Worm (Caenorhabditis elegans) whole organism, late embryonic: ENCODE measurements around the gene C42C1.12.

Experiments
- F13H6.1 ChIP-seq: sonication (generic microtip); optimal IDR thresholded peaks from 2 replicates; lab custom pipeline; 2016; ENCODE audit warnings: missing genetic modification characterization, missing compliant biosample characterization
- ceh-2 ChIP-seq: sonication (generic microtip); optimal IDR thresholded peaks from 2 replicates; lab custom pipeline; 2016; ENCODE audit warnings: missing genotype, missing genetic modification characterization, missing compliant biosample characterization
- ceh-31 ChIP-seq: sonication (generic microtip); optimal IDR thresholded peaks from 2 replicates; lab custom pipeline; 2016; ENCODE audit warnings: missing genetic modification characterization, missing compliant biosample characterization
- che-1 ChIP-seq: sonication (generic microtip); optimal IDR thresholded peaks from 2 replicates; lab custom pipeline; 2016; ENCODE audit warnings: mild to moderate bottlenecking, missing genetic modification characterization, missing compliant biosample characterization
- dve-1 ChIP-seq: sonication (generic microtip); optimal IDR thresholded peaks from 2 replicates; lab custom pipeline; 2017; ENCODE audit warnings: antibody characterized with exemption, mild to moderate bottlenecking, missing genetic modification characterization, missing compliant biosample characterization
- hlh-30 ChIP-seq: sonication (generic microtip); optimal IDR thresholded peaks from 2 replicates; lab custom pipeline; 2017; ENCODE audit warnings: antibody characterized with exemption, missing genetic modification characterization, missing compliant biosample characterization; ENCODE audit not compliant: insufficient read depth
- unc-86 ChIP-seq: sonication (generic microtip); optimal IDR thresholded peaks from 2 replicates; lab custom pipeline; 2016; ENCODE audit warnings: missing genetic modification characterization, missing compliant biosample characterization

DNA sequence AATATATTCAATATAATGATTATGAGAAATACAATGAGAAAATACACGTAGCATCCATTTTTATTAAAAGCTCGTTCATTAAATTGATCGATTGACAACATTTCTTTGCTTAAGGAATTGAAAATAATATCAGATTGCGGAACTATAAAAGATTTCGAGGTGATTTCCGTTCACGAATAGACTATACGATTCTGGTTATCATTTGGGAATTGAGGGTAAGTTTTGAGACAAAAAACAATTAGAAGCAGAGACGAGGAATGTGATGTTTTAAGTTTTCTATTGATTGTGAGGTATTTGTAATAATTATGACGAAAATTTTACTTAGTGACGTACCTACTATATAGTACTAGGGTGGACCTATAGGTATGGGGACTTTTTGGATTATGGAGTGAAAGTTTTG lies 43.2 kb downstream of the C42C1.12 start, which contains the start of gene sre-19:
- TF ChIP-seq ceh-31 (no peak), hlh-30 (tag; lab: Kevin White, UChicago) (no peak), ceh-2 (tag; lab: Kevin White, UChicago) (no peak), F13H6.1 (tag; lab: Kevin White, UChicago) (no peak), unc-86 (tag; lab: Kevin White, UChicago) (no peak), che-1 (tag; lab: Kevin White, UChicago) (no peak), dve-1 (tag; lab: Kevin White, UChicago) (no peak)
